Worm (Caenorhabditis elegans): ENCODE data around the gene cyp-14A2.

Gene cyp-14A2

DNA sequence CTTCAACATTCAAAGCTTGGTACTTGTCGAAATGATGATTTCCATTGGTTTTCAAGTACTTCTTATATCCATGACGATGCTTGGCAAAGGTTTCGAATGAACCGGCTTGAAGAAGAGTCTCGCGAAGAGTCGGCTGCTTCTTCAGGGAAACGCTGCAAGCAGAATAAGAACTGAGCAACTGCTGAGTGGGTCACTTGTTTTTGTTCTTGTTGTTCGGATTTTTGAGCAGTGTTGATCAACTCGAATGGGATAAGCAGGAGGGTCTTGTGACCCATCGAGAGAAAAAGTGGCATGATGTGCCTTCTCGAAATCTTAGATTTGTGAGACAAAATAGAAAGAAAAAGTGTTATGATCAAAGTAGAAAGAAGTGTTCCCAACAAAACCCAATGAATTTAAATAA is 48.9 kb downstream of the cyp-14A2 start:
- TF ChIP-seq egl-44 (GFP tag; IDR thresholded peaks at IDR 0.05) (no peak), somi-1 (GFP tag; optimal IDR thresholded peaks at IDR 0.05) (no peak), ceh-27 (GFP tag; optimal IDR thresholded peaks at IDR 0.05) (peak; percentile 33), aptf-3 (GFP tag; IDR thresholded peaks at IDR 0.05) (no peak), bed-2 (GFP tag; IDR thresholded peaks at IDR 0.05) (no peak)

ce11 chrX:13217940-13218339 is 51.5 kb downstream of the cyp-14A2 start:
- TF ChIP-seq ama-1 (optimal IDR thresholded peaks at IDR 0.05) (no peak), ama-1 (GFP tag; optimal IDR thresholded peaks at IDR 0.05) (no peak), B0019.2 (GFP tag; conservative IDR thresholded peaks at IDR 0.05) (no peak), tbp1 (GFP tag; optimal IDR thresholded peaks at IDR 0.05) (no peak), dpff-1 (tag; optimal IDR thresholded peaks at IDR 0.05) (no peak), cebp-2 (GFP tag; IDR thresholded peaks at IDR 0.05) (no peak), bed-2 (GFP tag; IDR thresholded peaks at IDR 0.05) (no peak), aptf-2 (GFP tag; conservative IDR thresholded peaks at IDR 0.05) (no peak), cebp-1 (GFP tag; IDR thresholded peaks at IDR 0.05) (no peak), cebp-1 (tag; optimal IDR thresholded peaks at IDR 0.05) (no peak), hmg-20 (GFP tag; IDR thresholded peaks at IDR 0.05) (no peak), attf-3 (GFP tag; conservative IDR thresholded peaks at IDR 0.05) (no peak)
